Fruit fly (Drosophila melanogaster) whole organism, prepupa: ENCODE data around the gene CG8142.

Experiments used
- Blimp-1 ChIP-seq: fragments of 200-800 bp; sonication (Bioruptor generic); optimal IDR thresholded peaks from 3 replicates; lab custom pipeline; 2017; ENCODE audit warnings: missing biosample characterization, missing genetic modification characterization, mild to moderate bottlenecking, moderate library complexity, missing genetic modification reagents
- CG31627 ChIP-seq: fragments of 200-800 bp; sonication (Bioruptor generic); optimal IDR thresholded peaks from 3 replicates; lab custom pipeline; 2016; ENCODE audit warnings: missing biosample characterization, missing genetic modification characterization
- CG34406 ChIP-seq: fragments of 200-800 bp; sonication (Bioruptor generic); optimal IDR thresholded peaks from 3 replicates; lab custom pipeline; 2016; ENCODE audit warnings: missing biosample characterization, missing genetic modification characterization
- CG6808 ChIP-seq: fragments of 200-800 bp; sonication (Bioruptor generic); optimal IDR thresholded peaks from 3 replicates; lab custom pipeline; 2017; ENCODE audit warnings: missing biosample characterization, missing genetic modification characterization, mild to moderate bottlenecking, moderate library complexity, missing genetic modification reagents
- CG9139 ChIP-seq: fragments of 200-800 bp; sonication (Bioruptor generic); optimal IDR thresholded peaks from 3 replicates; lab custom pipeline; 2017; ENCODE audit warnings: missing biosample characterization, mild to moderate bottlenecking, missing genetic modification characterization
- Hr38 ChIP-seq: sonication (Bioruptor generic); optimal IDR thresholded peaks from 2 replicates; lab custom pipeline; 2016; ENCODE audit warnings: missing biosample characterization, missing genetic modification characterization
- Hr39 ChIP-seq: fragments of 200-800 bp; sonication (Bioruptor generic); optimal IDR thresholded peaks from 2 replicates; lab custom pipeline; 2016; ENCODE audit warnings: missing biosample characterization, missing genetic modification characterization
- dac ChIP-seq: fragments of 200-800 bp; sonication (Bioruptor generic); optimal IDR thresholded peaks from 2 replicates; lab custom pipeline; 2017; ENCODE audit warnings: missing biosample characterization, mild to moderate bottlenecking, missing genetic modification characterization
- eg ChIP-seq: fragments of 200-800 bp; sonication (Bioruptor generic); IDR thresholded peaks from 3 replicates; pipeline ENCODE4 v1.3.6; 2022; ENCODE audit warnings: missing biosample characterization, missing genetic modification characterization
- ss ChIP-seq, 2 experiments: fragments of 200-800 bp; sonication (Bioruptor generic); optimal IDR thresholded peaks; 2 replicates in 1 of 2; 3 replicates in 1 of 2; lab custom pipeline; 2017 to 2018; ENCODE audit warnings: mild to moderate bottlenecking in 2 of 2, missing biosample characterization in 2 of 2, missing genetic modification characterization in 2 of 2, moderate library complexity in 1 of 2

DNA sequence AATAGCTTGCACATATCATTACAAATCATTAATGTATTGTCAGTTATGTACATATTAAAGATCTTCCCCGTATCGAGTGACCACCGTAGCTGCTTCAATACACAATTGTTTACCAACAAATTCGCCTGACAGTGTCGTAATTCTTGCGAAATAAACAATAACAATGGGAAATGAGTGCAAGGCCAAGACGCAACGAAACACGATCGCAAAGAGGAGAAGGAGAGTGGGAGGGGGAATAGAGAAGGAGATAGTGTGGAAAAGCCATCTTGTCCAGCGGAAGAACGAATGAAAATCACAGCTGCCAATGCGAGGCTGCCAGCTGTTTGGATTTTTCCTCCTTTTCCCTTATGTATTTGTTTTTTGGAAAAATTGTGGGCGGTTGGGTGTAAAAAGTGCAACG is 40.8 kb upstream of the CG8142 start:
- no peak for TF ChIP-seq dac (GFP tag; lab: Kevin White, UChicago)
- no peak for TF ChIP-seq CG9139 (GFP tag; lab: Kevin White, UChicago)
- TF ChIP-seq Hr39 (GFP tag; lab: Kevin White, UChicago), result no peak
- no peak for TF ChIP-seq CG34406 (GFP tag; lab: Kevin White, UChicago)
- no peak for TF ChIP-seq CG31627
- no peak for TF ChIP-seq CG6808
- no peak for TF ChIP-seq Blimp-1
- TF ChIP-seq ss (GFP tag; optimal IDR thresholded peaks at IDR 0.05; lab: Kevin White, UChicago), result no peak
- TF ChIP-seq Hr38 (GFP tag; lab: Kevin White, UChicago), result no peak
- TF ChIP-seq eg (GFP tag; lab: Robert Waterston, UW), result no peak
